Fruit fly (Drosophila melanogaster) whole organism, wandering third instar larva: Measurements from ENCODE around the gene CG14883.
A peak's percentile ranks its signal among the peaks of the same experiment; 100 is the strongest.

Experiments
- Abd-B ChIP-seq: fragments of >200 bp; optimal IDR thresholded peaks from 2 replicates; lab custom pipeline; 2017; ENCODE audit warnings: missing biosample characterization, missing genetic modification characterization
- CG32264 ChIP-seq: fragments of 200-800 bp; sonication (Bioruptor generic); optimal IDR thresholded peaks from 2 replicates; lab custom pipeline; 2016; ENCODE audit warnings: missing biosample characterization, missing genetic modification characterization
- CG9705 ChIP-seq: fragments of 200-800 bp; sonication (Bioruptor generic); optimal IDR thresholded peaks from 2 replicates; lab custom pipeline; 2018; ENCODE audit warnings: missing biosample characterization, mild to moderate bottlenecking, missing genetic modification characterization
- CrebA ChIP-seq: fragments of 200-800 bp; sonication (Bioruptor generic); optimal IDR thresholded peaks from 2 replicates; lab custom pipeline; 2016; ENCODE audit warnings: missing biosample characterization, mild to moderate bottlenecking, missing genetic modification characterization, borderline replicate concordance
- Dfd ChIP-seq: fragments of >200 bp; optimal IDR thresholded peaks from 2 replicates; lab custom pipeline; 2017; ENCODE audit warnings: missing biosample characterization, missing genetic modification characterization
- Dif ChIP-seq: fragments of 200-275, 200-300 bp; sonication (Bioruptor generic); optimal IDR thresholded peaks from 2 replicates; lab custom pipeline; 2018; ENCODE audit warnings: missing biosample characterization, missing genetic modification characterization; ENCODE audit not compliant: partially characterized antibody
- GATAd ChIP-seq: sonication (Bioruptor generic); optimal IDR thresholded peaks from 2 replicates; lab custom pipeline; 2016; ENCODE audit warnings: missing biosample characterization, missing genetic modification characterization
- HLH106 ChIP-seq: fragments of 200-800 bp; optimal IDR thresholded peaks from 3 replicates; lab custom pipeline; 2019; ENCODE audit warnings: missing biosample characterization, mild to moderate bottlenecking, missing genetic modification characterization, moderate library complexity
- Hnf4 ChIP-seq: fragments of 200-800 bp; sonication (Bioruptor generic); optimal IDR thresholded peaks from 2 replicates; lab custom pipeline; 2016; ENCODE audit warnings: missing biosample characterization, mild to moderate bottlenecking, missing genetic modification characterization
- Hr83 ChIP-seq: fragments of 200-300 bp; sonication (Bioruptor generic); optimal IDR thresholded peaks from 2 replicates; lab custom pipeline; 2016; ENCODE audit warnings: missing biosample characterization, mild to moderate bottlenecking, missing genetic modification characterization, moderate library complexity; ENCODE audit not compliant: poor library complexity, severe bottlenecking
- Jra ChIP-seq: sonication (Bioruptor generic); optimal IDR thresholded peaks from 2 replicates; lab custom pipeline; 2016; ENCODE audit warnings: missing biosample characterization, missing genetic modification characterization
- Mio ChIP-seq: sonication (Bioruptor generic); optimal IDR thresholded peaks from 2 replicates; lab custom pipeline; 2016; ENCODE audit warnings: missing biosample characterization, missing genetic modification characterization
- Myc ChIP-seq: fragments of >200 bp; optimal IDR thresholded peaks from 2 replicates; lab custom pipeline; 2017
- OdsH ChIP-seq: fragments of 200-800 bp; sonication (Bioruptor generic); optimal IDR thresholded peaks from 2 replicates; lab custom pipeline; 2016; ENCODE audit warnings: missing biosample characterization, mild to moderate bottlenecking, missing genetic modification characterization
- Rel ChIP-seq, 2 experiments: fragments of 200-800 bp; sonication (Bioruptor generic) in 1 of 2; optimal IDR thresholded peaks; 2 replicates in 1 of 2; 3 replicates in 1 of 2; lab custom pipeline; 2016 to 2019; ENCODE audit warnings: mild to moderate bottlenecking in 2 of 2, missing biosample characterization in 2 of 2, missing genetic modification characterization in 2 of 2, moderate library complexity in 1 of 2
- Sp1 ChIP-seq: fragments of 200-800 bp; sonication (Bioruptor generic); optimal IDR thresholded peaks from 3 replicates; lab custom pipeline; 2019; ENCODE audit warnings: missing biosample characterization, mild to moderate bottlenecking, missing genetic modification characterization, moderate library complexity
- Vsx2 ChIP-seq: fragments of 200-300, 225-300 bp; sonication (Bioruptor generic); optimal IDR thresholded peaks from 2 replicates; lab custom pipeline; 2018; ENCODE audit warnings: missing biosample characterization, missing genetic modification characterization; ENCODE audit not compliant: partially characterized antibody
- br ChIP-seq: fragments of 200-800 bp; sonication (Bioruptor generic); optimal IDR thresholded peaks from 2 replicates; lab custom pipeline; 2016; ENCODE audit warnings: missing biosample characterization, missing genetic modification characterization
- brk ChIP-seq: fragments of 200-800 bp; sonication (Bioruptor generic); optimal IDR thresholded peaks from 2 replicates; lab custom pipeline; 2016; ENCODE audit warnings: missing biosample characterization, mild to moderate bottlenecking, missing genetic modification characterization
- dl ChIP-seq, 2 experiments: fragments of 175-275, 200-275 bp in 1 of 2; fragments of 200-275 bp in 1 of 2; sonication (Bioruptor generic); optimal IDR thresholded peaks; lab custom pipeline; 2018; ENCODE audit warnings: mild to moderate bottlenecking in 2 of 2, missing biosample characterization in 2 of 2, missing genetic modification characterization in 2 of 2, moderate library complexity in 2 of 2; ENCODE audit not compliant: partially characterized antibody in 2 of 2, insufficient read depth in 1 of 2
- dmrt93B ChIP-seq: fragments of 200-800 bp; sonication (Bioruptor generic); optimal IDR thresholded peaks from 2 replicates; lab custom pipeline; 2018; ENCODE audit warnings: missing biosample characterization, mild to moderate bottlenecking, missing genetic modification characterization
- ey ChIP-seq: fragments of 200-800 bp; sonication (Bioruptor generic); optimal IDR thresholded peaks from 2 replicates; lab custom pipeline; 2016; ENCODE audit warnings: missing biosample characterization, missing genetic modification characterization
- foxo ChIP-seq, 2 experiments: fragments of 200-800 bp; sonication (Bioruptor generic); optimal IDR thresholded peaks; 2 replicates in 1 of 2; 3 replicates in 1 of 2; lab custom pipeline; 2016 to 2017; ENCODE audit warnings: missing biosample characterization in 2 of 2, missing genetic modification characterization in 2 of 2
- fru ChIP-seq: fragments of 200-800 bp; sonication (Bioruptor generic); optimal IDR thresholded peaks from 3 replicates; lab custom pipeline; 2016; ENCODE audit warnings: missing biosample characterization, mild to moderate bottlenecking, missing genetic modification characterization
- h ChIP-seq: fragments of 200-800 bp; sonication (Bioruptor generic); optimal IDR thresholded peaks from 3 replicates; lab custom pipeline; 2016; ENCODE audit warnings: missing biosample characterization, mild to moderate bottlenecking, missing genetic modification characterization
- lola ChIP-seq: fragments of >200 bp; optimal IDR thresholded peaks from 2 replicates; lab custom pipeline; 2017; ENCODE audit warnings: missing biosample characterization, missing genetic modification characterization
- pan ChIP-seq: fragments of >200 bp; optimal IDR thresholded peaks from 2 replicates; lab custom pipeline; 2017
- rgr ChIP-seq: fragments of 200-800 bp; sonication (Bioruptor generic); optimal IDR thresholded peaks from 3 replicates; lab custom pipeline; 2016; ENCODE audit warnings: missing biosample characterization, mild to moderate bottlenecking, missing genetic modification characterization
- sage ChIP-seq: fragments of 200-800 bp; sonication (Bioruptor generic); optimal IDR thresholded peaks from 2 replicates; lab custom pipeline; 2016; ENCODE audit warnings: missing biosample characterization, mild to moderate bottlenecking, missing genetic modification characterization
- sv ChIP-seq: fragments of 200-800 bp; sonication (Bioruptor generic); optimal IDR thresholded peaks from 3 replicates; lab custom pipeline; 2016; ENCODE audit warnings: missing biosample characterization, missing genetic modification characterization
- tai ChIP-seq: sonication (Bioruptor generic); optimal IDR thresholded peaks from 2 replicates; lab custom pipeline; 2016; ENCODE audit warnings: missing biosample characterization, missing genetic modification characterization
- usp ChIP-seq: fragments of >200 bp; optimal IDR thresholded peaks from 2 replicates; lab custom pipeline; 2017; ENCODE audit warnings: missing biosample characterization, missing genetic modification characterization
- woc ChIP-seq: sonication (Bioruptor generic); optimal IDR thresholded peaks from 2 replicates; lab custom pipeline; 2016; ENCODE audit warnings: missing biosample characterization, mild to moderate bottlenecking, missing genetic modification characterization

The CG14883 gene

DNA sequence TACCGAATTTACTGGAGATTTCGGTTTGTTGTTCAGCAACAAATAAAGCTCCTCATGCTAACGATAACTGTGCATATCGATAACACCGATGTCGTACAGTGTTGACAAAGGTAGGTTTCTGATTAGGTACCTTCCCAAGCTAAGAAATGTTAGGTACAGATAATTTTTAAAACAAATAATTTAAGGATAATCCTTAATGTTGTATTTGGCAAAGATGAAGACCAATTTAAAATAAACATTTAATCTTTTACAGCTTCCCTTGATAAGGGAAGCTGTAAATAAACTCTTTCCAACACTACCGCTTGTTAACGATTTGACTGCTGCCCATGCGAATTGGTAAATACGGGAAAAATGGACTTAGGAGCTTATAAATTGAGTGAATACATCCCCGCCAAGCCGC lies 12.9 kb upstream of the CG14883 start, which contains the start of the genes Ttc1 and CG14882 (continued):
- TF ChIP-seq Vsx2 (GFP tag; lab: Kevin White, UChicago) (no peak), usp (GFP tag; lab: Kevin White, UChicago) (no peak), Jra (GFP tag; lab: Kevin White, UChicago) (peak; percentile 94), woc (GFP tag; lab: Kevin White, UChicago) (peak; percentile 86), ey (GFP tag; lab: Kevin White, UChicago) (peak; percentile 91), Myc (lab: Kevin White, UChicago) (peak; percentile 80), fru (peak; percentile 93), Dif (GFP tag; lab: Kevin White, UChicago) (no peak), Mio (GFP tag; lab: Kevin White, UChicago) (no peak)

DNA sequence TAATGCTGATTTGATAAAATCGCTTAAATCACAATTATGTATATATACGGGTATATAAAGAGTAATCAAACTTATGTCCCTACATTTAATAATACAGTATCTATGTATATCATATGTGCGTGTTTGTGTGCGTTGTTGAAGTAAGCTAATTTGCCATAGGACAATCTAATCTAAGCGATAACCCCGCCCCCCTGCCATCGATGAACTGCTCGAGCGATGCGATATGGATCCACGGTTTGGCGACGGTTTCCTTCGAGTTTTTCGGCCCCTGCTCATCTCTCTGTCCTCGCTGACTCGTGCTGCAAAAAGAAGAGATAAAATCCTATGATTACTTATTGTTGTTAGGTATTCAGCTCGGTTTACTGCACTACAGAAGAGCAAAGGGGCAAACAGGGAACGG lies 9.0 kb upstream of the CG14883 start:
- TF ChIP-seq Rel (GFP tag; optimal IDR thresholded peaks at IDR 0.05; lab: Kevin White, UChicago) (no peak), Rel (tag; optimal IDR thresholded peaks at IDR 0.05; lab: Kevin White, UChicago) (peak; percentile 79), h (GFP tag; lab: Kevin White, UChicago) (peak; percentile 38), fru (peak; percentile 2), Hr83 (GFP tag; lab: Kevin White, UChicago) (no peak), ey (GFP tag; lab: Kevin White, UChicago) (no peak), brk (no peak), foxo (GFP tag; optimal IDR thresholded peaks at IDR 0.05; lab: Kevin White, UChicago) (no peak), CG9705 (GFP tag; lab: Kevin White, UChicago) (no peak), CrebA (GFP tag; lab: Kevin White, UChicago) (no peak), Dif (GFP tag; lab: Kevin White, UChicago) (no peak), dl (GFP tag; optimal IDR thresholded peaks at IDR 0.05; lab: Kevin White, UChicago; ENCODE audit: insufficient read depth in 1 of 2, partially characterized antibody in 2 of 2) (no peak), lola (GFP tag; lab: Kevin White, UChicago) (no peak), tai (GFP tag; lab: Kevin White, UChicago) (peak; percentile 2), br (GFP tag; lab: Kevin White, UChicago) (no peak), OdsH (GFP tag; lab: Kevin White, UChicago) (no peak), Dfd (no peak), HLH106 (tag; lab: Kevin White, UChicago) (no peak), Vsx2 (GFP tag; lab: Kevin White, UChicago) (peak; percentile 99), GATAd (no peak), sage (GFP tag; lab: Kevin White, UChicago) (no peak), CG32264 (GFP tag; lab: Kevin White, UChicago) (no peak), Myc (lab: Kevin White, UChicago) (no peak), pan (lab: Kevin White, UChicago) (no peak), sv (GFP tag; lab: Kevin White, UChicago) (no peak), usp (GFP tag; lab: Kevin White, UChicago) (no peak)

DNA sequence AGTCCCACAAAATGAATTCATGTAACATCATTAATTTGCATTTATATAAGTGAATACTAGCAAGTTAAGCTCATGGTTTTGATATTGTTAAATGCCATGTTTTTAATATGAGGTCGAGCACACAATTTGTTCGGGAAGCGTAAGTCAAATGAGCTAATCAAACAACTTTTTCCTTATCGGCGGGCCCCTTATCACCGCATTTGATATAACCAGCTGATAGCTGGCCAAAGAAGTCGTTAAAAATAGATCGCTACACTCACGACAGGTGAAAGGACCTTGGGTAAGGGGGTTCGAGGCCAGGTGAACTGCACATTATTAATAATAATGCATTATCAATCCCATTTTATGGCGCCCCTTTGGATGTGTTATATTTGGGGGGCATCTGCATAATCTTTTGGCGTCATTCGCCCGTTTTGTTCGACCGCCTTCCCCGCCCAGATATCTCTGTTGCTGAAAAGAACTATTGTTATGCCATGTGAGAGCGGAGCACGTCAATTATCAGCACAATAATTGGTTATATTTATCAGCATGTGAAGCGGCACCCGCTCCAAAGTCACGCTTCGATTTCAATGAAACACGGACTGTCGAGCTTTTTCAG lies 8.3 kb upstream of the CG14883 start:
- TF ChIP-seq dmrt93B (GFP tag; lab: Kevin White, UChicago) (no peak), Sp1 (GFP tag; lab: Kevin White, UChicago) (no peak), sv (GFP tag; lab: Kevin White, UChicago) (no peak), Rel (GFP tag; optimal IDR thresholded peaks at IDR 0.05; lab: Kevin White, UChicago) (no peak), Rel (tag; optimal IDR thresholded peaks at IDR 0.05; lab: Kevin White, UChicago) (peak; percentile 58), fru (no peak), sage (GFP tag; lab: Kevin White, UChicago) (no peak), pan (lab: Kevin White, UChicago) (no peak), Vsx2 (GFP tag; lab: Kevin White, UChicago) (peak; percentile 75), br (GFP tag; lab: Kevin White, UChicago) (no peak)

DNA sequence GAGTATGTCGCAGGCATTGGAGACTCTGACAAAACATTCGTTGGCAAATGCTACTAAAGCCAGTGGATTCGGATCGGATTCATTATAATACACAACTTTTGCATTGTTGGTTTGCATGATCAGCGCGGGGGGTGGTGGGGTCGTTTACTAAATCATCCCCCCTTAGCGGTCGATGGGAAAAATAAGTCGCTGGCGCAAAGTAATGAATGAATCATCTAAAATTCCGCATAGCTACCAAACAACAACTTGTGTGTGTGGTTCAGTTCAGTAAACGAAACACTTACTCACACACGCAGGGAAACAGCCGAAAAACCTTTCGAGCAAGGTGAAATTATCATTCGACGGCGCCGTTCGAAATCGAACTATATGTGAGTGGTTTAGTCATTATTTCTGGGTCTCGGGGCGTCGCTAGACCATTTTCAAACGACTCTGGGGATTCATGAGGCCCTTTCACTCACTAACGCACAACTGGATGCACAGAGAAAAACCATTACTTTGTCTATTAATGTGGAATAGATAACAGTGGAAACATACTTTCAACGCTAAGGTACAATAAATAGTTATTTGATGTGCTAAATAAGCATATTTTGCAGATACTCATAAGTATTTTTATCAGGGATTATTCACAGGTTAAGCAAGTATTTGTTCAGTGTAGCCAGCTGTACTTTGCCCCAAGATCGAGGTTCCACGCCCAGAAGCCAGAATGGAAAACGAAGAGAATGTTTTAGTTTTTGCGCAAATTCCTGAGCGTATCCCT lies 7.3 kb upstream of the CG14883 start:
- TF ChIP-seq Hnf4 (GFP tag; lab: Kevin White, UChicago) (peak; percentile 49), sv (GFP tag; lab: Kevin White, UChicago) (peak; percentile 40), Abd-B (no peak), rgr (GFP tag; lab: Kevin White, UChicago) (peak; percentile 31)
